Fruit fly (Drosophila melanogaster) whole organism, wandering third instar larva: ENCODE data around the gene Cpr78Ca.

Source experiments
- Abd-B ChIP-seq: fragments of >200 bp; optimal IDR thresholded peaks from 2 replicates; lab custom pipeline; 2017; ENCODE audit warnings: missing biosample characterization, missing genetic modification characterization
- CrebA ChIP-seq: fragments of 200-800 bp; sonication (Bioruptor generic); optimal IDR thresholded peaks from 2 replicates; lab custom pipeline; 2016; ENCODE audit warnings: missing biosample characterization, mild to moderate bottlenecking, missing genetic modification characterization, borderline replicate concordance
- Dif ChIP-seq: fragments of 200-275, 200-300 bp; sonication (Bioruptor generic); optimal IDR thresholded peaks from 2 replicates; lab custom pipeline; 2018; ENCODE audit warnings: missing biosample characterization, missing genetic modification characterization; ENCODE audit not compliant: partially characterized antibody
- Hr78 ChIP-seq: fragments of >200 bp; optimal IDR thresholded peaks from 2 replicates; lab custom pipeline; 2017; ENCODE audit warnings: missing biosample characterization, missing genetic modification characterization
- Hr83 ChIP-seq: fragments of 200-300 bp; sonication (Bioruptor generic); optimal IDR thresholded peaks from 2 replicates; lab custom pipeline; 2016; ENCODE audit warnings: missing biosample characterization, mild to moderate bottlenecking, missing genetic modification characterization, moderate library complexity; ENCODE audit not compliant: poor library complexity, severe bottlenecking
- Mio ChIP-seq: sonication (Bioruptor generic); optimal IDR thresholded peaks from 2 replicates; lab custom pipeline; 2016; ENCODE audit warnings: missing biosample characterization, missing genetic modification characterization
- Myc ChIP-seq: fragments of >200 bp; optimal IDR thresholded peaks from 2 replicates; lab custom pipeline; 2017
- br ChIP-seq: fragments of 200-800 bp; sonication (Bioruptor generic); optimal IDR thresholded peaks from 2 replicates; lab custom pipeline; 2016; ENCODE audit warnings: missing biosample characterization, missing genetic modification characterization
- dl ChIP-seq, 2 experiments: fragments of 175-275, 200-275 bp in 1 of 2; fragments of 200-275 bp in 1 of 2; sonication (Bioruptor generic); optimal IDR thresholded peaks; lab custom pipeline; 2018; ENCODE audit warnings: mild to moderate bottlenecking in 2 of 2, missing biosample characterization in 2 of 2, missing genetic modification characterization in 2 of 2, moderate library complexity in 2 of 2; ENCODE audit not compliant: partially characterized antibody in 2 of 2, insufficient read depth in 1 of 2
- fru ChIP-seq: fragments of 200-800 bp; sonication (Bioruptor generic); optimal IDR thresholded peaks from 3 replicates; lab custom pipeline; 2016; ENCODE audit warnings: missing biosample characterization, mild to moderate bottlenecking, missing genetic modification characterization
- h ChIP-seq: fragments of 200-800 bp; sonication (Bioruptor generic); optimal IDR thresholded peaks from 3 replicates; lab custom pipeline; 2016; ENCODE audit warnings: missing biosample characterization, mild to moderate bottlenecking, missing genetic modification characterization
- jim ChIP-seq: fragments of 175-275, 200-325 bp; sonication (Bioruptor generic); optimal IDR thresholded peaks from 2 replicates; lab custom pipeline; 2016; ENCODE audit warnings: missing biosample characterization, mild to moderate bottlenecking, missing genetic modification characterization
- lola ChIP-seq: fragments of >200 bp; optimal IDR thresholded peaks from 2 replicates; lab custom pipeline; 2017; ENCODE audit warnings: missing biosample characterization, missing genetic modification characterization
- usp ChIP-seq: fragments of >200 bp; optimal IDR thresholded peaks from 2 replicates; lab custom pipeline; 2017; ENCODE audit warnings: missing biosample characterization, missing genetic modification characterization

dm6 chr3L:21321807-21322503, 29.4 kb upstream of the Cpr78Ca start:
- TF ChIP-seq fru (GFP tag; lab: Kevin White, UChicago), result peak; percentile 28
- no peak for TF ChIP-seq Mio
- TF ChIP-seq jim, result no peak
- TF ChIP-seq Myc (lab: Kevin White, UChicago), result no peak
- TF ChIP-seq Dif (GFP tag; lab: Kevin White, UChicago), result no peak
- no peak for TF ChIP-seq Hr78 (GFP tag; lab: Kevin White, UChicago)
- TF ChIP-seq CrebA (GFP tag; lab: Kevin White, UChicago), result no peak
- no peak for TF ChIP-seq dl (GFP tag; optimal IDR thresholded peaks at IDR 0.05; lab: Kevin White, UChicago; ENCODE audit: insufficient read depth in 1 of 2, partially characterized antibody in 2 of 2)
- TF ChIP-seq Hr83 (GFP tag; lab: Kevin White, UChicago), result no peak
- peak; percentile 5 for TF ChIP-seq br
- TF ChIP-seq h (GFP tag; lab: Kevin White, UChicago), result no peak
- no peak for TF ChIP-seq lola (GFP tag; lab: Kevin White, UChicago)
- no peak for TF ChIP-seq Abd-B (GFP tag; lab: Kevin White, UChicago)
- TF ChIP-seq usp, result no peak
